Worm (Caenorhabditis elegans) whole organism, L3 larva: ENCODE data around the gene sfxn-1.2.

Source experiments
- R02D3.7 ChIP-seq: fragments of 150-350 bp; optimal IDR thresholded peaks from 2 replicates; lab custom pipeline; 2014; ENCODE audit warnings: missing biosample characterization, missing genetic modification characterization
- ZK546.5 ChIP-seq: sonication (generic microtip); optimal IDR thresholded peaks from 2 replicates; lab custom pipeline; 2017; ENCODE audit warnings: missing biosample characterization, missing genetic modification characterization
- ama-1 ChIP-seq: fragments of 150-350 bp; optimal IDR thresholded peaks from 2 replicates; lab custom pipeline; 2018
- ceh-16 ChIP-seq: sonication (generic microtip); optimal IDR thresholded peaks from 2 replicates; lab custom pipeline; 2017; ENCODE audit warnings: missing biosample characterization, missing genetic modification characterization
- ceh-28 ChIP-seq: fragments of 150-350 bp; optimal IDR thresholded peaks from 2 replicates; lab custom pipeline; 2014; ENCODE audit warnings: missing biosample characterization, missing genetic modification reagents, missing genetic modification characterization
- daf-12 ChIP-seq: fragments of 150-350 bp; optimal IDR thresholded peaks from 2 replicates; lab custom pipeline; 2014; ENCODE audit warnings: missing biosample characterization, missing genetic modification reagents, missing genetic modification characterization
- egl-27 ChIP-seq: sonication (generic microtip); optimal IDR thresholded peaks from 4 replicates; lab custom pipeline; 2017; ENCODE audit warnings: missing biosample characterization, missing genetic modification reagents, missing genetic modification characterization
- elt-2 ChIP-seq: sonication (generic microtip); optimal IDR thresholded peaks from 2 replicates; lab custom pipeline; 2016; ENCODE audit warnings: missing genetic modification reagents, mild to moderate bottlenecking, missing genetic modification characterization, missing compliant biosample characterization
- elt-3 ChIP-seq, 3 experiments: fragments of 150-350 bp in 1 of 3; sonication (generic microtip) in 2 of 3; optimal IDR thresholded peaks; 2 replicates in 2 of 3; 4 replicates in 1 of 3; lab custom pipeline; 2014 to 2017; ENCODE audit warnings: missing biosample characterization in 3 of 3, missing genetic modification characterization in 3 of 3
- fkh-10 ChIP-seq: sonication (generic microtip); optimal IDR thresholded peaks from 2 replicates; lab custom pipeline; 2017; ENCODE audit warnings: missing biosample characterization, missing genetic modification reagents, missing genetic modification characterization
- fos-1 ChIP-seq: fragments of 150-350 bp; optimal IDR thresholded peaks from 2 replicates; lab custom pipeline; 2014; ENCODE audit warnings: missing biosample characterization, missing genetic modification characterization
- hmg-11 ChIP-seq: sonication (generic microtip); optimal IDR thresholded peaks from 2 replicates; lab custom pipeline; 2016; ENCODE audit warnings: missing genetic modification characterization, missing compliant biosample characterization
- lin-15B ChIP-seq: fragments of 150-350 bp; optimal IDR thresholded peaks from 2 replicates; lab custom pipeline; 2014; ENCODE audit warnings: missing biosample characterization, missing genetic modification characterization
- lin-39 ChIP-seq: fragments of 150-350 bp; optimal IDR thresholded peaks from 2 replicates; lab custom pipeline; 2018; ENCODE audit warnings: missing biosample characterization, missing genetic modification reagents, missing genetic modification characterization
- lsy-12 ChIP-seq: sonication (generic microtip); optimal IDR thresholded peaks from 2 replicates; lab custom pipeline; 2016; ENCODE audit warnings: mild to moderate bottlenecking, missing genetic modification characterization, missing compliant biosample characterization
- mdl-1 ChIP-seq: fragments of 150-350 bp; optimal IDR thresholded peaks from 2 replicates; lab custom pipeline; 2014; ENCODE audit warnings: missing biosample characterization, missing genetic modification characterization
- mml-1 ChIP-seq: fragments of 150-350 bp; sonication (generic microtip); optimal IDR thresholded peaks from 3 replicates; lab custom pipeline; 2014; ENCODE audit warnings: missing biosample characterization, missing genetic modification characterization
- nfya-1 ChIP-seq: sonication (generic microtip); optimal IDR thresholded peaks from 2 replicates; lab custom pipeline; 2017; ENCODE audit warnings: missing genetic modification characterization, mild to moderate bottlenecking, missing compliant biosample characterization, antibody characterized with exemption, moderate library complexity; ENCODE audit not compliant: insufficient read depth
- nhr-11 ChIP-seq: fragments of 150-350 bp; optimal IDR thresholded peaks from 2 replicates; lab custom pipeline; 2014; ENCODE audit warnings: missing biosample characterization, missing genetic modification characterization
- nhr-12 ChIP-seq: fragments of 150-350 bp; optimal IDR thresholded peaks from 2 replicates; lab custom pipeline; 2014; ENCODE audit warnings: missing biosample characterization, missing genetic modification characterization
- nhr-23 ChIP-seq: fragments of 150-350 bp; optimal IDR thresholded peaks from 2 replicates; lab custom pipeline; 2014; ENCODE audit warnings: missing biosample characterization, missing genetic modification reagents, missing genetic modification characterization
- nhr-237 ChIP-seq: fragments of 150-350 bp; optimal IDR thresholded peaks from 2 replicates; lab custom pipeline; 2014; ENCODE audit warnings: missing biosample characterization, missing genetic modification characterization
- nhr-28 ChIP-seq: fragments of 150-350 bp; optimal IDR thresholded peaks from 2 replicates; lab custom pipeline; 2014; ENCODE audit warnings: missing biosample characterization, missing genetic modification characterization
- nhr-67 ChIP-seq: fragments of 150-350 bp; optimal IDR thresholded peaks from 2 replicates; lab custom pipeline; 2014; ENCODE audit warnings: missing biosample characterization, missing genetic modification characterization
- pha-4 ChIP-seq: fragments of 150-350 bp; optimal IDR thresholded peaks from 2 replicates; lab custom pipeline; 2014; ENCODE audit warnings: missing biosample characterization, missing genetic modification reagents, missing genetic modification characterization
- pqm-1 ChIP-seq: fragments of 150-350 bp; optimal IDR thresholded peaks from 2 replicates; lab custom pipeline; 2017; ENCODE audit warnings: missing biosample characterization, missing genetic modification characterization, inconsistent platforms
- snpc-4 ChIP-seq: fragments of 150-350 bp; optimal IDR thresholded peaks from 2 replicates; lab custom pipeline; 2014; ENCODE audit warnings: missing biosample characterization, missing genetic modification characterization
- tbx-2 ChIP-seq: sonication (generic microtip); optimal IDR thresholded peaks from 2 replicates; lab custom pipeline; 2016; ENCODE audit warnings: mild to moderate bottlenecking, missing genetic modification characterization, missing compliant biosample characterization
- unc-39 ChIP-seq: sonication (generic microtip); optimal IDR thresholded peaks from 4 replicates; lab custom pipeline; 2017; ENCODE audit warnings: missing biosample characterization, missing genetic modification characterization
- ztf-4 ChIP-seq: fragments of 150-350 bp; optimal IDR thresholded peaks from 2 replicates; lab custom pipeline; 2014; ENCODE audit warnings: missing biosample characterization, missing genetic modification characterization

Gene sfxn-1.2

DNA sequence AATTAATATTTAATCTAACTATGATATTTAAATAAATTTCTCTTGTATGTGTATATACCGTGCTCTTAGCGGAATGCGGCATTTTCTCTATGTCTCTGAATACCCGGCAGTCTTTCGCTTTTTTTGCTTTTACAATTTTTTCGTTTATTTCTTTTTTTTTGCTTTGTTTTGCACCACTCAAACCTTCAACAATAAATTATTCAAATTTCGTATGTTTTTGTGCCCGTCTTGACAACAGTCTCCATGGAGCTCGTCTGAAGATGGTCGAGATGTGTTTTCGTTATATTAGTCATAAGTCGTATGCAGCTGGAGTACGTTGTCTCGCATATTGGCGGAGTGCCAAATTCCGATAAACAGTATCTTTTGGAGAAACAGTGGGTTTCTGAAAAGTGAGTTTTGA is 40.6 kb downstream of the sfxn-1.2 start, which contains the start of gene T06D8.2:
Gene T06D8.2 (plus strand): TSS at position 301 of the 400 bp plus-strand sequence.
- TF ChIP-seq ztf-4 (tag; lab: Kevin White, UChicago) (no peak), ZK546.5 (tag; lab: Kevin White, UChicago) (no peak), lin-15B (tag; lab: Kevin White, UChicago) (no peak), hmg-11 (tag; lab: Kevin White, UChicago) (no peak), nhr-12 (no peak), lin-39 (tag; lab: Kevin White, UChicago) (no peak), R02D3.7 (tag; lab: Kevin White, UChicago) (no peak), ceh-28 (no peak), pqm-1 (tag; lab: Kevin White, UChicago) (no peak), snpc-4 (no peak), nhr-237 (tag; lab: Kevin White, UChicago) (no peak), nhr-11 (no peak), pha-4 (no peak), ceh-16 (tag; lab: Kevin White, UChicago) (no peak), fkh-10 (GFP tag; lab: Kevin White, UChicago) (no peak), lsy-12 (tag; lab: Kevin White, UChicago) (no peak), daf-12 (tag; lab: Kevin White, UChicago) (no peak), egl-27 (no peak), nfya-1 (tag; lab: Kevin White, UChicago) (no peak)

DNA sequence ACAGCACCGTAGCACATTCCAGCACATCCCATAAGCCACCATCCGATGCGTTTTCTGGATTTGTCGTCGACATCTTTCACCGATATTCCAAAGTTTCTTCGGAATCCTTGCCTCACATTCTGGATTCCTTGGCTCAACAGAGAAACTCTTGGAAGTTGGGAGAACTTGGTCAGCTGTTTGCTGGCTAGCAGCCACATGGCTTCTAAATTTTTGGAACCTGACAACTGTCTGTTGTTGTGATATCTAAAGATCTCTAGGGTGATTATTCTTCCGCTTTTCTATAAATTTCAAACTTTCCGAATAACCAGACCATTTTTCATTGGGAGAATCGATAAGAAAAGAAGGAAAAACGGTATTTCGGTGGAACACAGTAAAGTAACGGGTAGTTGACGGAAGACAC is 48.9 kb downstream of the sfxn-1.2 start, which contains the start of gene cox-15:
Gene cox-15 (minus strand): TSS at position 202 of the 400 bp plus-strand sequence.
- no peak for TF ChIP-seq nhr-28
- no peak for TF ChIP-seq ceh-28
- TF ChIP-seq mdl-1 (tag; lab: Kevin White, UChicago) = no peak
- no peak for TF ChIP-seq lin-15B (tag; lab: Kevin White, UChicago)

DNA sequence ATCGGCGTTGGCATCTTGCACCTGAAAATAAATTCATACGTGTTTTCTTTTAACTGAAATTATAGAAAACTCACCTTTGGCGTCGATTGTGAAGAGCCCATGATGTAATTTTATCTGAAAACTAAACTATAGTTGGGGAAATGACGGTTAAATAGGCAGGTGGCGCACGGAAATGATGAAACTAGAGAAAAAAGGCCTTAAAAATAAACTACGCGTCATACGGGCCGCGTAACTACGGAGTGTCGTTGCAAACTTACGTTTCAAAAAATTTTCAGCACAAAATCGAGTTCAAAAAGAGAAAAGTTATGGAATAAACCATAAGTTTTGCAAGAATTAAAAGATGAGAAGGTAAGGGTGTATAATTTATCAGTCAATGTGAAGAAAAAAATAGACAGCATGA is 50.4 kb downstream of the sfxn-1.2 start, which contains the start of gene cchl-1:
Gene cchl-1 (minus strand): TSS at position 114 of the 400 bp plus-strand sequence.
- TF ChIP-seq nhr-23 (tag; lab: Kevin White, UChicago) (no peak), fos-1 (tag; lab: Kevin White, UChicago) (no peak), pha-4 (peak; percentile 36), mml-1 (tag; lab: Kevin White, UChicago) (no peak), ceh-28 (no peak), lsy-12 (tag; lab: Kevin White, UChicago) (no peak), nhr-237 (tag; lab: Kevin White, UChicago) (no peak), ceh-16 (tag; lab: Kevin White, UChicago) (no peak), nfya-1 (tag; lab: Kevin White, UChicago) (peak; percentile 32), daf-12 (tag; lab: Kevin White, UChicago) (no peak), lin-15B (tag; lab: Kevin White, UChicago) (peak; percentile 29), unc-39 (tag; lab: Kevin White, UChicago) (no peak), egl-27 (no peak), nhr-67 (no peak), nhr-11 (no peak), elt-2 (peak; percentile 32), nhr-12 (no peak), elt-3 (tag; optimal IDR thresholded peaks at IDR 0.05; lab: Kevin White, UChicago) (no peak), tbx-2 (tag; lab: Kevin White, UChicago) (no peak), ama-1 (peak; percentile 44), hmg-11 (tag; lab: Kevin White, UChicago) (peak; percentile 21), ZK546.5 (tag; lab: Kevin White, UChicago) (no peak)

DNA sequence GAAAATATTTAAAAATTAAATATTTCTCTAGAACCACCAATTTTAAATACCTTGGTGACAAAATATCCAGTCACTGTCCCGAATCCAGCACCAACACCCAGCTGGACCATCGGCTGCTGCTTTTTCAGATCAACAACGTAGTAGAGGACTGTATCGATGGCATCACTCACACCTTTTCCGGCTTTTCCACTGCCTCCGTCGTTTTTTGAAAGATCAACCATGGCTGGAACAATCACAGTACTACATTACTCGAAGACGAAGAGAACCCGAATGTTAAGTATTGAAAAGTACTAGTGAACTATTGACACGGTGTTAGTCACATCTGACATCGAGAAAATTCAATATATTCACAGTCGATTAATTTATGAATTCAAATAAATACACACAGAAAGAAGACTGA is 51.3 kb downstream of the sfxn-1.2 start, which contains the start of gene fndc-1:
Gene fndc-1 (minus strand): TSS at position 227 of the 400 bp plus-strand sequence.
- peak; percentile 25 for TF ChIP-seq ama-1
- no peak for TF ChIP-seq mml-1 (tag; lab: Kevin White, UChicago)
